Worm (Caenorhabditis elegans): Measurements from ENCODE around the gene sysm-1.
"Not testable (repeated sequence)": the region's sequence is repeated elsewhere in the genome, so short reads cannot be mapped to it uniquely, and the experiment has no call there.

Gene sysm-1

ce11 chrII:9102623-9103022 is 19.6 kb upstream of the sysm-1 start:
- TF ChIP-seq hsf-1 (GFP tag; IDR thresholded peaks at IDR 0.05) (peak; percentile 74), Y95B8A.8 (GFP tag; IDR thresholded peaks at IDR 0.05) (peak; percentile 78; the same call in 1 of the 2 replicates), madf-8 (GFP tag; conservative IDR thresholded peaks at IDR 0.05) (peak; percentile 37; the same call in 1 of the 2 replicates), attf-6 (GFP tag; IDR thresholded peaks at IDR 0.05) (peak; percentile 57; the same call in 1 of the 2 replicates), rpc-1 (tag; optimal IDR thresholded peaks at IDR 0.05) (peak; percentile 41), aptf-3 (GFP tag; IDR thresholded peaks at IDR 0.05) (peak; percentile 92; the same call in 1 of the 2 replicates), cebp-2 (GFP tag; IDR thresholded peaks at IDR 0.05) (peak; percentile 94), madf-6 (GFP tag; IDR thresholded peaks at IDR 0.05) (peak; percentile 78), sea-2 (GFP tag; IDR thresholded peaks at IDR 0.05) (0 out of 2 replicates have a peak, but pooled peaks have one; percentile 54), Y56A3A.18 (GFP tag; IDR thresholded peaks at IDR 0.05) (peak; percentile 78; the same call in 1 of the 2 replicates), bed-1 (GFP tag; IDR thresholded peaks at IDR 0.05) (0 out of 2 replicates have a peak, but pooled peaks have one; percentile 52), lin-26 (GFP tag; IDR thresholded peaks at IDR 0.05) (peak; percentile 99), mcd-1 (GFP tag; IDR thresholded peaks at IDR 0.05) (peak; percentile 67), B0261.1 (tag; optimal IDR thresholded peaks at IDR 0.05) (peak; percentile 40), Y79H2A.3 (GFP tag; conservative IDR thresholded peaks at IDR 0.05) (0 out of 2 replicates have a peak, but pooled peaks have one; percentile 39), hmg-20 (GFP tag; IDR thresholded peaks at IDR 0.05) (peak; percentile 69), C17E4.6 (GFP tag; IDR thresholded peaks at IDR 0.05) (peak; percentile 71; the same call in 1 of the 2 replicates), dox-1 (GFP tag; IDR thresholded peaks at IDR 0.05) (peak; percentile 80), Y53G8AR.9 (GFP tag; conservative IDR thresholded peaks at IDR 0.05) (peak; percentile 70; the same call in 1 of the 2 replicates), nhr-120 (GFP tag; IDR thresholded peaks at IDR 0.05) (0 out of 2 replicates have a peak, but pooled peaks have one; percentile 45), hmg-1.2 (GFP tag; IDR thresholded peaks at IDR 0.05) (peak; percentile 58), F33H1.4 (GFP tag; IDR thresholded peaks at IDR 0.05) (peak; percentile 57), ceh-91 (GFP tag; IDR thresholded peaks at IDR 0.05) (peak; percentile 50; the same call in 1 of the 2 replicates), ceh-58 (GFP tag; IDR thresholded peaks at IDR 0.05) (peak; percentile 93; the same call in 1 of the 2 replicates), ceh-100 (GFP tag; IDR thresholded peaks at IDR 0.05) (peak; percentile 53; the same call in 1 of the 2 replicates), pbrm-1 (GFP tag; IDR thresholded peaks at IDR 0.05) (peak; percentile 58), rcor-1 (GFP tag; IDR thresholded peaks at IDR 0.05) (peak; percentile 70), D2030.7 (GFP tag; IDR thresholded peaks at IDR 0.05) (peak; percentile 83), F39B2.1 (GFP tag; IDR thresholded peaks at IDR 0.05) (peak; percentile 74; the same call in 1 of the 2 replicates), ztf-25 (GFP tag; IDR thresholded peaks at IDR 0.05) (peak; percentile 90), nfyb-1 (GFP tag; IDR thresholded peaks at IDR 0.05) (peak; percentile 89), egl-18 (GFP tag; IDR thresholded peaks at IDR 0.05) (peak; percentile 87), tbp1 (GFP tag; optimal IDR thresholded peaks at IDR 0.05) (peak; percentile 75), ztf-18 (tag; optimal IDR thresholded peaks at IDR 0.05) (peak; percentile 12), ztf-28 (GFP tag; IDR thresholded peaks at IDR 0.05) (peak; percentile 88), F37B4.10 (GFP tag; IDR thresholded peaks at IDR 0.05) (0 out of 2 replicates have a peak, but pooled peaks have one; percentile 76), ekl-4 (GFP tag; IDR thresholded peaks at IDR 0.05) (peak; percentile 73), egl-44 (GFP tag; IDR thresholded peaks at IDR 0.05) (peak; percentile 94), ceh-40 (GFP tag; IDR thresholded peaks at IDR 0.05) (peak; percentile 77; the same call in 1 of the 2 replicates), bed-2 (GFP tag; IDR thresholded peaks at IDR 0.05) (0 out of 2 replicates have a peak, but pooled peaks have one; percentile 59), let-526 (GFP tag; IDR thresholded peaks at IDR 0.05) (0 out of 2 replicates have a peak, but pooled peaks have one; percentile 42)
- TF ChIP-seq rpc-1 (optimal IDR thresholded peaks at IDR 0.05): not testable (repeated sequence)
